Fruit fly (Drosophila melanogaster) whole organism, wandering third instar larva: ENCODE measurements around the gene Sb.

Source experiments
- Abd-B ChIP-seq: fragments of >200 bp; optimal IDR thresholded peaks from 2 replicates; lab custom pipeline; 2017; ENCODE audit warnings: missing biosample characterization, missing genetic modification characterization
- Dfd ChIP-seq: fragments of >200 bp; optimal IDR thresholded peaks from 2 replicates; lab custom pipeline; 2017; ENCODE audit warnings: missing biosample characterization, missing genetic modification characterization
- GATAd ChIP-seq: sonication (Bioruptor generic); optimal IDR thresholded peaks from 2 replicates; lab custom pipeline; 2016; ENCODE audit warnings: missing biosample characterization, missing genetic modification characterization
- Rel ChIP-seq, 2 experiments: fragments of 200-800 bp; sonication (Bioruptor generic) in 1 of 2; optimal IDR thresholded peaks; 2 replicates in 1 of 2; 3 replicates in 1 of 2; lab custom pipeline; 2016 to 2019; ENCODE audit warnings: mild to moderate bottlenecking in 2 of 2, missing biosample characterization in 2 of 2, missing genetic modification characterization in 2 of 2, moderate library complexity in 1 of 2
- dmrt93B ChIP-seq: fragments of 200-800 bp; sonication (Bioruptor generic); optimal IDR thresholded peaks from 2 replicates; lab custom pipeline; 2018; ENCODE audit warnings: missing biosample characterization, mild to moderate bottlenecking, missing genetic modification characterization
- ey ChIP-seq: fragments of 200-800 bp; sonication (Bioruptor generic); optimal IDR thresholded peaks from 2 replicates; lab custom pipeline; 2016; ENCODE audit warnings: missing biosample characterization, missing genetic modification characterization
- foxo ChIP-seq, 2 experiments: fragments of 200-800 bp; sonication (Bioruptor generic); optimal IDR thresholded peaks; 2 replicates in 1 of 2; 3 replicates in 1 of 2; lab custom pipeline; 2016 to 2017; ENCODE audit warnings: missing biosample characterization in 2 of 2, missing genetic modification characterization in 2 of 2
- lola ChIP-seq: fragments of >200 bp; optimal IDR thresholded peaks from 2 replicates; lab custom pipeline; 2017; ENCODE audit warnings: missing biosample characterization, missing genetic modification characterization
- pan ChIP-seq: fragments of >200 bp; optimal IDR thresholded peaks from 2 replicates; lab custom pipeline; 2017
- tai ChIP-seq: sonication (Bioruptor generic); optimal IDR thresholded peaks from 2 replicates; lab custom pipeline; 2016; ENCODE audit warnings: missing biosample characterization, missing genetic modification characterization

- TF ChIP-seq Dfd (no peak), lola (GFP tag; lab: Kevin White, UChicago) (no peak), tai (GFP tag; lab: Kevin White, UChicago) (no peak), GATAd (no peak), Abd-B (GFP tag; lab: Kevin White, UChicago) (no peak), Rel (GFP tag; optimal IDR thresholded peaks at IDR 0.05; lab: Kevin White, UChicago) (no peak), Rel (tag; optimal IDR thresholded peaks at IDR 0.05; lab: Kevin White, UChicago) (no peak), foxo (GFP tag; optimal IDR thresholded peaks at IDR 0.05; lab: Kevin White, UChicago) (no peak), dmrt93B (GFP tag; lab: Kevin White, UChicago) (no peak), ey (GFP tag; lab: Kevin White, UChicago) (no peak), pan (no peak)
These were observed at the start of gene Sb for dm6 chr3R:16115861-16116260.
